Worm (Caenorhabditis elegans): Measurements from ENCODE around the gene ubh-4.

ubh-4 gene

ce11 chrII:8012071-8013031 is 27.0 kb downstream of the ubh-4 start, which contains the start of gene DH11.2:
Gene DH11.2, plus strand, starts transcription at chrII:8012816.
- TF ChIP-seq zip-8 (tag; optimal IDR thresholded peaks at IDR 0.05) (no peak), lsy-2 (tag; optimal IDR thresholded peaks at IDR 0.05) (no peak), hlh-1 (tag; optimal IDR thresholded peaks at IDR 0.05) (peak; percentile 26)

ce11 chrII:8008334-8008733 is 31.1 kb downstream of the ubh-4 start, which contains the start of gene glna-2:
Gene glna-2, plus strand, starts transcription at chrII:8008634.
- TF ChIP-seq elt-3 (tag; optimal IDR thresholded peaks at IDR 0.05) (no peak), drap-1 (GFP tag; optimal IDR thresholded peaks at IDR 0.05) (no peak), ces-1 (GFP tag; optimal IDR thresholded peaks at IDR 0.05) (no peak), mab-5 (tag; optimal IDR thresholded peaks at IDR 0.05) (no peak), elt-1 (tag; optimal IDR thresholded peaks at IDR 0.05; ENCODE audit: borderline replicate concordance, insufficient read depth) (no peak), nhr-2 (tag; optimal IDR thresholded peaks at IDR 0.05) (no peak), flh-1 (GFP tag; optimal IDR thresholded peaks at IDR 0.05) (no peak), lin-32 (GFP tag; optimal IDR thresholded peaks at IDR 0.05) (no peak), hlh-1 (tag; optimal IDR thresholded peaks at IDR 0.05) (no peak), nhr-237 (tag; optimal IDR thresholded peaks at IDR 0.05) (no peak), sem-2 (GFP tag; optimal IDR thresholded peaks at IDR 0.05) (no peak), nhr-76 (tag; optimal IDR thresholded peaks at IDR 0.05) (no peak), ztf-11 (tag; optimal IDR thresholded peaks at IDR 0.05) (no peak)

ce11 chrII:8006962-8007361 is 32.4 kb downstream of the ubh-4 start:
- no peak for TF ChIP-seq nhr-2 (tag; optimal IDR thresholded peaks at IDR 0.05)
- TF ChIP-seq cnd-1 (tag; optimal IDR thresholded peaks at IDR 0.05), result no peak
- no peak for TF ChIP-seq lin-32 (GFP tag; optimal IDR thresholded peaks at IDR 0.05)
- TF ChIP-seq elt-3 (tag; optimal IDR thresholded peaks at IDR 0.05), result no peak
- TF ChIP-seq mls-2 (tag; optimal IDR thresholded peaks at IDR 0.05), result no peak
- no peak for TF ChIP-seq ceh-83 (GFP tag; optimal IDR thresholded peaks at IDR 0.05)
- no peak for TF ChIP-seq elt-1 (tag; optimal IDR thresholded peaks at IDR 0.05; ENCODE audit: borderline replicate concordance, insufficient read depth)
- no peak for TF ChIP-seq drap-1 (GFP tag; optimal IDR thresholded peaks at IDR 0.05)
- TF ChIP-seq nhr-237 (tag; optimal IDR thresholded peaks at IDR 0.05), result no peak
- TF ChIP-seq flh-1 (GFP tag; optimal IDR thresholded peaks at IDR 0.05), result no peak
- TF ChIP-seq hlh-1 (tag; optimal IDR thresholded peaks at IDR 0.05), result no peak
- TF ChIP-seq ztf-11 (tag; optimal IDR thresholded peaks at IDR 0.05), result no peak
- TF ChIP-seq tbx-8 (GFP tag; optimal IDR thresholded peaks at IDR 0.05), result no peak
- no peak for TF ChIP-seq lin-13 (tag; optimal IDR thresholded peaks at IDR 0.05)
- TF ChIP-seq ceh-43 (GFP tag; optimal IDR thresholded peaks at IDR 0.05), result no peak

- no peak for TF ChIP-seq nhr-28 (tag; optimal IDR thresholded peaks at IDR 0.05)
- TF ChIP-seq bed-3 (GFP tag; optimal IDR thresholded peaks at IDR 0.05), result no peak
- TF ChIP-seq drap-1 (GFP tag; optimal IDR thresholded peaks at IDR 0.05), result no peak
- TF ChIP-seq lsy-2 (tag; optimal IDR thresholded peaks at IDR 0.05), result no peak
- TF ChIP-seq ceh-43 (GFP tag; optimal IDR thresholded peaks at IDR 0.05), result no peak
- TF ChIP-seq sem-2 (GFP tag; optimal IDR thresholded peaks at IDR 0.05), result no peak
- no peak for TF ChIP-seq unc-39 (tag; optimal IDR thresholded peaks at IDR 0.05)
- no peak for TF ChIP-seq hlh-1 (tag; optimal IDR thresholded peaks at IDR 0.05)
- no peak for TF ChIP-seq ces-1 (GFP tag; optimal IDR thresholded peaks at IDR 0.05)
- TF ChIP-seq nhr-237 (tag; optimal IDR thresholded peaks at IDR 0.05), result no peak
- no peak for TF ChIP-seq ham-2 (GFP tag; optimal IDR thresholded peaks at IDR 0.05)
- TF ChIP-seq flh-1 (GFP tag; optimal IDR thresholded peaks at IDR 0.05), result no peak
- no peak for TF ChIP-seq elt-1 (tag; optimal IDR thresholded peaks at IDR 0.05; ENCODE audit: borderline replicate concordance, insufficient read depth)
- TF ChIP-seq nhr-12 (tag; optimal IDR thresholded peaks at IDR 0.05), result no peak
- TF ChIP-seq elt-3 (tag; optimal IDR thresholded peaks at IDR 0.05), result no peak
- no peak for TF ChIP-seq lin-32 (GFP tag; optimal IDR thresholded peaks at IDR 0.05)
- no peak for TF ChIP-seq zip-8 (tag; optimal IDR thresholded peaks at IDR 0.05)
- TF ChIP-seq mab-5 (tag; optimal IDR thresholded peaks at IDR 0.05), result no peak
- no peak for TF ChIP-seq unc-120 (tag; optimal IDR thresholded peaks at IDR 0.05; ENCODE audit: poor library complexity, severe bottlenecking)
- no peak for TF ChIP-seq pha-4 (tag; optimal IDR thresholded peaks at IDR 0.05)
Observed at ce11 chrII:8004752-8005151, 34.6 kb downstream of the ubh-4 start.

- TF ChIP-seq blmp-1 (tag; optimal IDR thresholded peaks at IDR 0.05) (no peak), bed-3 (GFP tag; optimal IDR thresholded peaks at IDR 0.05) (no peak), nhr-237 (tag; optimal IDR thresholded peaks at IDR 0.05) (no peak), nhr-2 (tag; optimal IDR thresholded peaks at IDR 0.05) (no peak), elt-3 (tag; optimal IDR thresholded peaks at IDR 0.05) (no peak), nhr-76 (tag; optimal IDR thresholded peaks at IDR 0.05) (no peak), cnd-1 (tag; optimal IDR thresholded peaks at IDR 0.05) (no peak), zip-8 (tag; optimal IDR thresholded peaks at IDR 0.05) (no peak), nhr-12 (tag; optimal IDR thresholded peaks at IDR 0.05) (no peak), unc-120 (tag; optimal IDR thresholded peaks at IDR 0.05; ENCODE audit: poor library complexity, severe bottlenecking) (no peak), mep-1 (tag; optimal IDR thresholded peaks at IDR 0.05) (no peak), M03D4.4 (tag; optimal IDR thresholded peaks at IDR 0.05) (no peak), unc-62 (GFP tag; optimal IDR thresholded peaks at IDR 0.05) (no peak), hlh-1 (tag; optimal IDR thresholded peaks at IDR 0.05) (no peak), elt-1 (tag; optimal IDR thresholded peaks at IDR 0.05; ENCODE audit: borderline replicate concordance, insufficient read depth) (no peak), lsy-2 (tag; optimal IDR thresholded peaks at IDR 0.05) (no peak), ceh-39 (tag; optimal IDR thresholded peaks at IDR 0.05) (no peak)
Observed at ce11 chrII:8004157-8004556, 35.2 kb downstream of the ubh-4 start, which contains the start of gene pgp-11. Gene pgp-11, minus strand, starts transcription at chrII:8004257.
